Worm (Caenorhabditis elegans): Measurements from ENCODE around the gene E03H12.4.
A peak's percentile ranks its signal among the peaks of the same experiment; 100 is the strongest.

Gene E03H12.4

DNA sequence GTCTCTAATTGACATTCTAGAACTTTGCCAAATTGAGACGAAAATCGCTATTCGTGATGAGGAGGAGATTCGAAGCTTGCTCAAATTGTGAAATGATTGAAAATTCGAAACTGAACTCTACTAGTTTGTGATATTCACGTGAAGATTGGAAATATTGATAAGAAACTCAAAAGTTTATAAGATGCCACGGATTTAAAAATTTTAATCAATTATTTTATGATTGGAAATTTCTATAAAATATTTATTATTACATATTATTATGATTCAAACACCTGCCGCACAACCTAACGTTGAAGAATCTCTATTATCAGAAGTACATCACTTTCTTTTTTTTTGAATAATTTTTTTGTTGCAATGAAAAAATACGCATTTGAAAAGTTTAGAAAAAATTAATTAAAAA, 6.1 kb downstream of the E03H12.4 start, which contains the start of gene E03H12.7:
Gene E03H12.7 (minus strand): TSS at position 101 of the 400 bp plus-strand sequence.
- TF ChIP-seq pha-4 (tag; optimal IDR thresholded peaks at IDR 0.05) (no peak), lin-11 (tag; optimal IDR thresholded peaks at IDR 0.05) (no peak), pqm-1 (tag; optimal IDR thresholded peaks at IDR 0.05) (no peak), Y22D7AL.16 (tag; optimal IDR thresholded peaks at IDR 0.05) (no peak), dve-1 (tag; optimal IDR thresholded peaks at IDR 0.05) (no peak), pat-9 (tag; optimal IDR thresholded peaks at IDR 0.05) (no peak), ceh-31 (tag; optimal IDR thresholded peaks at IDR 0.05) (no peak), hlh-6 (tag; optimal IDR thresholded peaks at IDR 0.05) (no peak)

DNA sequence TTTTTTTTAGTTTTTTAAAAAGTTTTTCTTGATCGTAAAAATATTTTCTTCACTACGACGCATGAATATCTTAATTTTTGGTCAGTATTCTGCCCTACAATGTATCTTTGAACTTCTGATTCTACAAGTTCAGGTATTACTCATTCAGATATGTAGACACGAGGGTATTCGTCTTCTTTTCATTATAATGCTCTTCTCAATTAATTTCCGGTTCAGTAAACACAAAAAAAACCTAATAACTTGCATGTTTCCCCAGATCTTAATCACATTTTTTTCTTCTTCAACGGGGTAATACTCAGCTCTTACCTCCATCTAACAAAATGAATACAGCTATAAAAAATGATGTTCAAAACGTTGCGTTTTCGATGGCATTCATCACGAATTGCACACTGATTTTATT, 9.7 kb downstream of the E03H12.4 start, which contains the start of gene str-162:
Gene str-162 (plus strand): TSS at position 301 of the 400 bp plus-strand sequence.
- TF ChIP-seq hlh-6 (tag; optimal IDR thresholded peaks at IDR 0.05): no peak
- TF ChIP-seq ceh-6 (GFP tag; optimal IDR thresholded peaks at IDR 0.05): no peak
- TF ChIP-seq unc-3 (GFP tag; conservative IDR thresholded peaks at IDR 0.05): no peak
- no peak for TF ChIP-seq unc-3 (tag; optimal IDR thresholded peaks at IDR 0.05)
- no peak for TF ChIP-seq madf-2 (tag; optimal IDR thresholded peaks at IDR 0.05)
- no peak for TF ChIP-seq ceh-34 (tag; optimal IDR thresholded peaks at IDR 0.05)
- TF ChIP-seq pha-4 (tag; optimal IDR thresholded peaks at IDR 0.05): no peak
- TF ChIP-seq sox-2 (GFP tag; IDR thresholded peaks at IDR 0.05): no peak
- no peak for TF ChIP-seq hlh-15 (tag; optimal IDR thresholded peaks at IDR 0.05)
- TF ChIP-seq pha-2 (tag; optimal IDR thresholded peaks at IDR 0.05): no peak

DNA sequence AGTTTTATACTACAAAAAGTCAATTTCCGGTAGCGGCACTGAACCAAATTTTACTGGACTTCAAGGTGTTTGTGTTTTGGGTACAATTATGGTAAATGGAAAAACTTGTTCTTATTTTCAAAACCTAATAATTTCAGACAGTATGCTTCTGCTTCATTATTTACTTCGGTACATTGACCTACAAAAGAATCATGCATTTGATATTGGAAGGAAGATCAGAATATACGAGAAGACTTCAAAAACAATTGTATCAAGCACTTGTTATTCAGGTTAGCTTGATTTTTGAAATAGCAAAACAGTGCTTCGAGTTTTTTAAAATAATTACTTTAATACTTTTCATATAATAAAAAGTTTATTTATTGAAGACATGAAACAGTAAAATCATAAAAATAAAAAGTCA, 10.7 kb downstream of the E03H12.4 start:
- TF ChIP-seq C38D4.7 (GFP tag; optimal IDR thresholded peaks at IDR 0.05): no peak
- TF ChIP-seq pax-1 (tag; optimal IDR thresholded peaks at IDR 0.05): no peak

DNA sequence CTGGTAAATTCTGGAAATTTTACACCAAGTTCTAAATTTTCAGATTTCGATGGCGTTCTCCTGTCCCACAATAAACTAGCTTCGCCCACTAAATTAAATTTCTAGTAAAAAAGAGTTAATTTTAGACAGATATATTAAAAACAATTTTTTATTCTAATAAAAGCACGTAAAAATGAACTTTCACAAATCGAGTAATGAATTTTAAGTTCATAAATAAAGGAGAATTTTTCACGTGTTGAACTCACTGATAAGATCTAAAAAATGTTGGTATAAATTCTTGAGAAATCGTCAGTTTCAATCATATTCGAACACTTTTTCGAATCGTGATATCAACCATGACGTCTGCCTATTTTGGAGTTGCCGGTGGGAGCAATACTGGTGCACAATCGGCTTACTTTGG, 13.4 kb downstream of the E03H12.4 start, which contains the start of gene ssq-2:
Gene ssq-2 (plus strand): TSS at position 301 of the 400 bp plus-strand sequence.
- TF ChIP-seq unc-86 (tag; optimal IDR thresholded peaks at IDR 0.05) (no peak), pha-4 (tag; optimal IDR thresholded peaks at IDR 0.05) (no peak), hlh-15 (tag; optimal IDR thresholded peaks at IDR 0.05) (no peak), tbx-2 (tag; optimal IDR thresholded peaks at IDR 0.05) (no peak)

DNA sequence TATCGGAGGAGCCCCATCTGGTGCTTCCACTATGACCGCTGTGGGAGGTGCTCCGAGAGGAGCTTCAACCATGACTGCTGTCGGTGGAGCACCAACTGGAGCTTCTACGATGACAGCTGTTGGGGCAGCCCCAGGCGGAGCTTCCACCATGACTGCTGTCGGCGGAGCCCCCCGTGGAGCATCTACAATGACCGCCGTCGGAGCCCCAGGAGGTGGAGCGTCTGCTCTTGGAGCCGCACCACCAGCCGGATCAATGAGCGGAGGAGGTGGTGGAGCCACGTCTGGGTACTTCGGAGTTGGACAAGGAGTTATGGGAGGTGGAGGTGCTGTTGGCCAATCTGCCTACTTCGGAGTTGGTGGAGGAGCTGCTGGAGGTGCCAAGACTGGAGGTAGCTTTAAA, 14.6 kb downstream of the E03H12.4 start:
- TF ChIP-seq ref-2 (tag; optimal IDR thresholded peaks at IDR 0.05) (peak; percentile 4), lin-11 (tag; optimal IDR thresholded peaks at IDR 0.05) (no peak)

DNA sequence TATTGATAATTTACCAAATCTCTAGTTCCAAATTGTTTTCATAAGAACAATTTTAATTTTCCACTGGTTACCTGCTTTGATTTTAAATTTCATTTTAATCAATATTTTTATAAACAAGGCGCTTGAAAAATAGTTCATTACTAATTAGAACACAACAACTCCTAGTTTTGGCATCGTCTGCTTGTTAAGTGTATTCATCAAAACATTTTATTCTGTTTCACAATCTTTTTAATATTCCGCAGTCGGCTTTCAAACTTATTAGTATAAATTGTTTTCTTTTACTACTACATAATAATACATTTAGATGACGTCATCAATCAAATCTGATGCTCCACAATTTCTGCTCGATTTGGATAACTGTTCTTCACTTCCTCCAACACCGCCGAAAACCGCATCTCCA, 20.1 kb downstream of the E03H12.4 start, which contains the start of gene pes-1:
Gene pes-1 (plus strand): TSS at position 301 of the 400 bp plus-strand sequence.
- no peak for TF ChIP-seq pqm-1 (tag; optimal IDR thresholded peaks at IDR 0.05)
- TF ChIP-seq rnt-1 (tag; optimal IDR thresholded peaks at IDR 0.05): no peak
- TF ChIP-seq ceh-30 (tag; optimal IDR thresholded peaks at IDR 0.05): no peak
- no peak for TF ChIP-seq ceh-2 (tag; optimal IDR thresholded peaks at IDR 0.05)
- no peak for TF ChIP-seq unc-3 (GFP tag; conservative IDR thresholded peaks at IDR 0.05)
- TF ChIP-seq unc-3 (tag; optimal IDR thresholded peaks at IDR 0.05): no peak
- TF ChIP-seq sox-4 (tag; optimal IDR thresholded peaks at IDR 0.05): no peak
- no peak for TF ChIP-seq elt-2 (tag; optimal IDR thresholded peaks at IDR 0.05)
- TF ChIP-seq hlh-13 (GFP tag; optimal IDR thresholded peaks at IDR 0.05): no peak
- TF ChIP-seq K02D7.2 (tag; optimal IDR thresholded peaks at IDR 0.05): no peak
- no peak for TF ChIP-seq dmd-4 (tag; optimal IDR thresholded peaks at IDR 0.05; ENCODE audit: borderline replicate concordance)
- TF ChIP-seq K09A11.1 (tag; optimal IDR thresholded peaks at IDR 0.05; ENCODE audit: insufficient read depth): no peak
- TF ChIP-seq tbx-2 (tag; optimal IDR thresholded peaks at IDR 0.05): no peak
- no peak for TF ChIP-seq ceh-9 (tag; optimal IDR thresholded peaks at IDR 0.05)
- no peak for TF ChIP-seq elt-4 (tag; optimal IDR thresholded peaks at IDR 0.05)
- no peak for TF ChIP-seq fkh-10 (GFP tag; optimal IDR thresholded peaks at IDR 0.05)
- TF ChIP-seq dve-1 (tag; optimal IDR thresholded peaks at IDR 0.05): no peak
- no peak for TF ChIP-seq F13H6.1 (tag; optimal IDR thresholded peaks at IDR 0.05)
- no peak for TF ChIP-seq ceh-45 (GFP tag; IDR thresholded peaks at IDR 0.05)
- TF ChIP-seq tbx-7 (tag; optimal IDR thresholded peaks at IDR 0.05): no peak

Measured in whole organism, late embryonic.